Fruit fly (Drosophila melanogaster) whole organism, embryonic: ENCODE measurements around the gene CG12680.
A peak's percentile ranks its signal among the peaks of the same experiment; 100 is the strongest.

Experiments used
- Abd-B ChIP-seq: fragments of 200-800 bp; sonication (Bioruptor generic); optimal IDR thresholded peaks from 2 replicates; lab custom pipeline; 2018; ENCODE audit warnings: missing biosample characterization, mild to moderate bottlenecking, missing genetic modification characterization, moderate library complexity
- Aef1 ChIP-seq: fragments of 200-800 bp; sonication (Bioruptor generic); IDR thresholded peaks from 3 replicates; pipeline ENCODE4 v1.3.6; 2022; ENCODE audit warnings: missing biosample characterization, missing genetic modification characterization
- Atf-2 ChIP-seq: fragments of 200-800 bp; sonication (Bioruptor generic); optimal IDR thresholded peaks from 2 replicates; lab custom pipeline; 2016; ENCODE audit warnings: missing biosample characterization, missing genetic modification characterization
- BEAF-32 ChIP-seq: fragments of 200-800 bp; sonication (Bioruptor generic); optimal IDR thresholded peaks from 3 replicates; lab custom pipeline; 2017; ENCODE audit warnings: missing biosample characterization, missing genetic modification characterization, mild to moderate bottlenecking, moderate library complexity, missing genetic modification reagents
- CG11093 ChIP-seq: fragments of 200-800 bp; sonication (Bioruptor generic); IDR thresholded peaks from 3 replicates; pipeline ENCODE4 v1.3.6; 2022; ENCODE audit warnings: missing biosample characterization, missing genetic modification characterization
- CG12104 ChIP-seq: fragments of 200-800 bp; sonication (Bioruptor generic); optimal IDR thresholded peaks from 3 replicates; lab custom pipeline; 2016; ENCODE audit warnings: missing biosample characterization, missing genetic modification characterization
- CG12219 ChIP-seq: fragments of 200-800 bp; sonication (Bioruptor generic); optimal IDR thresholded peaks from 3 replicates; lab custom pipeline; 2018; ENCODE audit warnings: missing biosample characterization, mild to moderate bottlenecking, missing genetic modification characterization
- CG12299 ChIP-seq: fragments of 200-800 bp; sonication (Bioruptor generic); optimal IDR thresholded peaks from 2 replicates; lab custom pipeline; 2018; ENCODE audit warnings: missing biosample characterization, mild to moderate bottlenecking, missing genetic modification characterization
- CG1602 ChIP-seq: fragments of 200-800 bp; sonication (Bioruptor generic); optimal IDR thresholded peaks from 3 replicates; lab custom pipeline; 2016; ENCODE audit warnings: missing biosample characterization, missing genetic modification characterization
- CG1647 ChIP-seq: fragments of 200-800 bp; sonication (Bioruptor generic); optimal IDR thresholded peaks from 3 replicates; lab custom pipeline; 2016; ENCODE audit warnings: missing biosample characterization, missing genetic modification characterization
- CG17612 ChIP-seq: fragments of 200-800 bp; sonication (Bioruptor generic); IDR thresholded peaks from 2 replicates; pipeline ENCODE4 v1.3.6; 2022; ENCODE audit warnings: missing biosample characterization, missing genetic modification characterization
- CG31365 ChIP-seq: fragments of 200-800 bp; sonication (Bioruptor generic); optimal IDR thresholded peaks from 2 replicates; lab custom pipeline; 2018; ENCODE audit warnings: missing biosample characterization, mild to moderate bottlenecking, missing genetic modification characterization
- CG4282 ChIP-seq: fragments of 200-800 bp; sonication (Bioruptor generic); optimal IDR thresholded peaks from 2 replicates; lab custom pipeline; 2016; ENCODE audit warnings: missing biosample characterization, missing genetic modification characterization
- CG4730 ChIP-seq: fragments of 200-800 bp; sonication (Bioruptor generic); IDR thresholded peaks from 2 replicates; pipeline ENCODE4 v1.3.6; 2022; ENCODE audit warnings: missing biosample characterization, missing genetic modification characterization
- CG6654 ChIP-seq: fragments of 200-800 bp; sonication (Bioruptor generic); optimal IDR thresholded peaks from 2 replicates; lab custom pipeline; 2017; ENCODE audit warnings: missing biosample characterization, mild to moderate bottlenecking, missing genetic modification characterization
- CG7357 ChIP-seq: fragments of 200-800 bp; sonication (Bioruptor generic); IDR thresholded peaks from 3 replicates; pipeline ENCODE4 v1.3.6; 2022; ENCODE audit warnings: missing biosample characterization, missing genetic modification characterization
- CG9215 ChIP-seq: fragments of 200-800 bp; sonication (Bioruptor generic); IDR thresholded peaks from 2 replicates; pipeline ENCODE4 v1.3.6; 2022; ENCODE audit warnings: missing biosample characterization, missing genetic modification characterization
- CoRest ChIP-seq: fragments of 200-800 bp; sonication (Bioruptor generic); optimal IDR thresholded peaks from 3 replicates; lab custom pipeline; 2018; ENCODE audit warnings: missing biosample characterization, mild to moderate bottlenecking, missing genetic modification characterization, moderate library complexity
- D19B ChIP-seq: fragments of 200-800 bp; sonication (Bioruptor generic); optimal IDR thresholded peaks from 2 replicates; lab custom pipeline; 2017; ENCODE audit warnings: missing biosample characterization, mild to moderate bottlenecking, missing genetic modification characterization
- Dbx ChIP-seq: fragments of 200-800 bp; sonication (Bioruptor generic); IDR thresholded peaks from 3 replicates; pipeline ENCODE4 v1.3.6; 2022; ENCODE audit warnings: missing biosample characterization, missing genetic modification characterization
- Deaf1 ChIP-seq: fragments of 200-800 bp; optimal IDR thresholded peaks from 3 replicates; lab custom pipeline; 2019; ENCODE audit warnings: missing biosample characterization, mild to moderate bottlenecking, missing genetic modification characterization, moderate library complexity
- Ets65A ChIP-seq: fragments of 200-800 bp; sonication (Bioruptor generic); peaks from one replicate; lab custom pipeline; 2016; ENCODE audit warnings: missing biosample characterization, missing genetic modification characterization
- HHEX ChIP-seq: fragments of 200-800 bp; sonication (Bioruptor generic); optimal IDR thresholded peaks from 3 replicates; lab custom pipeline; 2017; ENCODE audit warnings: missing biosample characterization, mild to moderate bottlenecking, missing genetic modification characterization, missing genetic modification reagents
- Myb ChIP-seq: fragments of 200-800 bp; sonication (Bioruptor generic); optimal IDR thresholded peaks from 2 replicates; lab custom pipeline; 2016; ENCODE audit warnings: missing biosample characterization, missing genetic modification characterization
- Nf-YC ChIP-seq: fragments of 200-800 bp; optimal IDR thresholded peaks from 3 replicates; lab custom pipeline; 2019; ENCODE audit warnings: missing biosample characterization, mild to moderate bottlenecking, missing genetic modification characterization, moderate library complexity
- Xrp1 ChIP-seq: fragments of 200-800 bp; sonication (Bioruptor generic); IDR thresholded peaks from 2 replicates; pipeline ENCODE4 v1.3.6; 2022; ENCODE audit warnings: missing biosample characterization, missing genetic modification characterization
- ash1 ChIP-seq: fragments of 200-800 bp; sonication (Bioruptor generic); optimal IDR thresholded peaks from 2 replicates; lab custom pipeline; 2018; ENCODE audit warnings: missing biosample characterization, mild to moderate bottlenecking, missing genetic modification characterization
- az2 ChIP-seq: fragments of 200-800 bp; sonication (Bioruptor generic); optimal IDR thresholded peaks from 3 replicates; lab custom pipeline; 2016; ENCODE audit warnings: missing biosample characterization, missing genetic modification characterization
- bbx ChIP-seq: fragments of 200-800 bp; sonication (Bioruptor generic); IDR thresholded peaks from 2 replicates; pipeline ENCODE4 v1.3.6; 2022; ENCODE audit warnings: missing biosample characterization, missing genetic modification characterization; ENCODE audit not compliant: partially characterized antibody
- chinmo ChIP-seq: fragments of 200-800 bp; sonication (Bioruptor generic); IDR thresholded peaks from 4 replicates; pipeline ENCODE4 v1.3.6; 2022; ENCODE audit warnings: missing biosample characterization, missing genetic modification characterization; ENCODE audit not compliant: partially characterized antibody
- dm ChIP-seq: fragments of 200-800 bp; sonication (Bioruptor generic); optimal IDR thresholded peaks from 3 replicates; lab custom pipeline; 2016; ENCODE audit warnings: missing biosample characterization, missing genetic modification characterization
- exex ChIP-seq: fragments of 200-800 bp; sonication (Bioruptor generic); optimal IDR thresholded peaks from 4 replicates; lab custom pipeline; 2018; ENCODE audit warnings: missing biosample characterization, mild to moderate bottlenecking, missing genetic modification characterization, moderate library complexity
- fd3F ChIP-seq: fragments of 200-800 bp; sonication (Bioruptor generic); optimal IDR thresholded peaks from 2 replicates; lab custom pipeline; 2018; ENCODE audit warnings: missing biosample characterization, mild to moderate bottlenecking, missing genetic modification characterization, moderate library complexity
- h ChIP-seq: fragments of >200 bp; optimal IDR thresholded peaks from 2 replicates; lab custom pipeline; 2017
- ham ChIP-seq: fragments of 200-800 bp; sonication (Bioruptor generic); IDR thresholded peaks from 2 replicates; pipeline ENCODE4 v1.3.6; 2022; ENCODE audit warnings: missing biosample characterization, missing genetic modification characterization
- insv ChIP-seq, 2 experiments: fragments of 200-800 bp; sonication (Bioruptor generic); optimal IDR thresholded peaks; 3 replicates each; lab custom pipeline; 2016 to 2018; ENCODE audit warnings: missing biosample characterization in 2 of 2, missing genetic modification characterization in 2 of 2
- ken ChIP-seq: fragments of 200-800 bp; sonication (Bioruptor generic); IDR thresholded peaks from 3 replicates; pipeline ENCODE4 v1.3.6; 2022; ENCODE audit warnings: missing biosample characterization, missing genetic modification characterization
- lov ChIP-seq, 2 experiments: fragments of 200-800 bp in 1 of 2; fragments of >200 bp in 1 of 2; sonication (Bioruptor generic) in 1 of 2; IDR thresholded peaks in 1 of 2; optimal IDR thresholded peaks in 1 of 2; 2 replicates in 1 of 2; 3 replicates in 1 of 2; pipeline versions ENCODE4 v1.3.6 to Lab custom; 2017 to 2022; ENCODE audit warnings: missing biosample characterization in 1 of 2, missing genetic modification characterization in 1 of 2
- mirr ChIP-seq: fragments of 200-800 bp; sonication (Bioruptor generic); optimal IDR thresholded peaks from 3 replicates; lab custom pipeline; 2018; ENCODE audit warnings: missing biosample characterization, mild to moderate bottlenecking, missing genetic modification characterization
- nau ChIP-seq: fragments of 200-800 bp; sonication (Bioruptor generic); optimal IDR thresholded peaks from 3 replicates; lab custom pipeline; 2017; ENCODE audit warnings: missing biosample characterization, mild to moderate bottlenecking, missing genetic modification characterization, missing genetic modification reagents
- otp ChIP-seq: fragments of 200-800 bp; sonication (Bioruptor generic); IDR thresholded peaks from 3 replicates; pipeline ENCODE4, ENCODE4 v1.3.6; 2022; ENCODE audit warnings: missing biosample characterization, missing genetic modification characterization
- pb ChIP-seq: fragments of 200-800 bp; sonication (Bioruptor generic); optimal IDR thresholded peaks from 3 replicates; lab custom pipeline; 2016; ENCODE audit warnings: missing biosample characterization, missing genetic modification characterization
- pzg ChIP-seq: fragments of 200-800 bp; sonication (Bioruptor generic); optimal IDR thresholded peaks from 3 replicates; lab custom pipeline; 2018; ENCODE audit warnings: missing biosample characterization, mild to moderate bottlenecking, missing genetic modification characterization, moderate library complexity
- shn ChIP-seq: fragments of 200-800 bp; sonication (Bioruptor generic); optimal IDR thresholded peaks from 3 replicates; lab custom pipeline; 2016; ENCODE audit warnings: missing biosample characterization, missing genetic modification characterization
- slbo ChIP-seq: fragments of 200-800 bp; sonication (Bioruptor generic); IDR thresholded peaks from 2 replicates; pipeline ENCODE4 v1.3.6; 2022; ENCODE audit warnings: missing biosample characterization, missing genetic modification characterization
- sob ChIP-seq: fragments of 200-800 bp; sonication (Bioruptor generic); IDR thresholded peaks from 2 replicates; pipeline ENCODE4 v1.3.6; 2022; ENCODE audit warnings: missing biosample characterization, missing genetic modification characterization
- tna ChIP-seq: fragments of 200-800 bp; sonication (Bioruptor generic); IDR thresholded peaks from 2 replicates; pipeline ENCODE4 v1.3.6; 2022; ENCODE audit warnings: missing biosample characterization, missing genetic modification characterization; ENCODE audit not compliant: partially characterized antibody
- ttk ChIP-seq: fragments of 200-800 bp; sonication (Bioruptor generic); IDR thresholded peaks from 2 replicates; pipeline ENCODE4 v2.1.2; 2022; ENCODE audit warnings: missing biosample characterization, missing genetic modification characterization
- usp ChIP-seq: fragments of >200 bp; optimal IDR thresholded peaks from 2 replicates; lab custom pipeline; 2017; ENCODE audit warnings: missing biosample characterization, missing genetic modification characterization
- vfl ChIP-seq: fragments of 200-800 bp; sonication (Bioruptor generic); optimal IDR thresholded peaks from 2 replicates; lab custom pipeline; 2016; ENCODE audit warnings: missing biosample characterization, missing genetic modification characterization

The CG12680 gene

DNA sequence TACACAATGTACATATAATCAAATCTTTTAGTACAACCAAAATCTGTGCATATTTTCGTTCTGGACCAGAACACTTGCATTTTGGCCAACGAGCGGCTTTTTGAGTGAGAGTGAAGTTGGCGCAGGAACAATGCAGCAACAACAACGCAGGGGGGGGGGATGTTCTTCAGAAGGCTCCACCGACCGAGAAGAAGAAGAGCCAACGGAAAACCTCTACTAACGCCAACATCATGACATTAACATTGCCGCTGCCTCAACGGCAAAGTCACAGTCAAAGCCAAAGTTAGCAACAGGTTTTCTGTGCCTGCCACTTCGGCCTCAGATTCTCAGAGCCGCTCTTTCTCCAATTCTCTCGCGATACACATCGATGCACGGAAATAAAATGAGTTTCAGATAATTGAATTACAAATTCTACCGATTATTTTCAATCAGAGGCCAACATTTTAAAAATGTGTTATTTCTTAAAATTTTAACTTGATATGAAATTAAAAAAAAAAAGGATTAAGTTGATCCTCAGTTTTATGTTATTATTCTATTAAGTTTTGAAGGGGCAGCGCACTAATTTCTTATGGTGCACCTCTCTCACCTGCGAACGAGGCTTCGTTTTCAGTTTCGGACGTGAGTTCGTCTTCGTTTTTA, 49.1 kb downstream of the CG12680 start (continued):
- TF ChIP-seq ttk (GFP tag; lab: Robert Waterston, UW) (peak; percentile 64), h (lab: Kevin White, UChicago) (no peak), dm (GFP tag; lab: Kevin White, UChicago) (peak; percentile 18), ken (GFP tag; lab: Robert Waterston, UW) (peak; percentile 53; the same call in 1 of the 3 replicates), Nf-YC (tag; lab: Kevin White, UChicago) (peak; percentile 55), CG12299 (peak; percentile 62), vfl (peak; percentile 52), insv (GFP tag; optimal IDR thresholded peaks at IDR 0.05; lab: Kevin White, UChicago) (no peak), ham (GFP tag; lab: Robert Waterston, UW) (no peak), CG12104 (GFP tag; lab: Kevin White, UChicago) (peak; percentile 58), CG31365 (tag; lab: Kevin White, UChicago) (no peak), usp (GFP tag; lab: Kevin White, UChicago) (no peak), D19B (GFP tag; lab: Kevin White, UChicago) (peak; percentile 26), chinmo (GFP tag; lab: Robert Waterston, UW) (no peak), nau (peak; percentile 58), CG4730 (GFP tag; lab: Robert Waterston, UW) (peak; percentile 62), slbo (GFP tag; lab: Robert Waterston, UW) (peak; percentile 75), CG1602 (GFP tag; lab: Kevin White, UChicago) (peak; percentile 72), Deaf1 (tag; lab: Kevin White, UChicago) (peak; percentile 94), HHEX (GFP tag; lab: Kevin White, UChicago) (peak; percentile 60), CG11093 (GFP tag; lab: Robert Waterston, UW) (no peak), bbx (GFP tag; lab: Robert Waterston, UW) (no peak), az2 (peak; percentile 76), CG6654 (GFP tag; lab: Kevin White, UChicago) (peak; percentile 9), Atf-2 (GFP tag; lab: Kevin White, UChicago) (peak; percentile 57), CG9215 (GFP tag; lab: Robert Waterston, UW) (peak; percentile 55), Xrp1 (GFP tag; lab: Robert Waterston, UW) (peak; percentile 90), ash1 (no peak), lov (optimal IDR thresholded peaks at IDR 0.05; lab: Kevin White, UChicago) (no peak), lov (GFP tag; IDR thresholded peaks at IDR 0.05; lab: Robert Waterston, UW) (0 out of 3 replicates have a peak, but pooled peaks have one; percentile 25), CoRest (tag; lab: Kevin White, UChicago) (peak; percentile 85), CG4282 (GFP tag; lab: Kevin White, UChicago) (no peak), exex (tag; lab: Kevin White, UChicago) (no peak), Ets65A (GFP tag; lab: Kevin White, UChicago) (peak; percentile 88), CG1647 (GFP tag; lab: Kevin White, UChicago) (peak; percentile 11), pb (GFP tag; lab: Kevin White, UChicago) (no peak), Abd-B (peak; percentile 60), pzg (no peak), mirr (GFP tag; lab: Kevin White, UChicago) (no peak), shn (GFP tag; lab: Kevin White, UChicago) (peak; percentile 35), Aef1 (peak; percentile 49; the same call in 2 of the 3 replicates), CG17612 (GFP tag; lab: Robert Waterston, UW) (no peak), tna (GFP tag; lab: Robert Waterston, UW) (no peak), Dbx (GFP tag; lab: Robert Waterston, UW) (peak; percentile 73; the same call in 2 of the 3 replicates), CG12219 (GFP tag; lab: Kevin White, UChicago) (peak; percentile 60), Myb (GFP tag; lab: Kevin White, UChicago) (peak; percentile 30), BEAF-32 (GFP tag; lab: Kevin White, UChicago) (no peak), otp (GFP tag; lab: Robert Waterston, UW) (peak; percentile 36; the same call in 1 of the 3 replicates), fd3F (GFP tag; lab: Kevin White, UChicago) (peak; percentile 61), CG7357 (GFP tag; lab: Robert Waterston, UW) (no peak), sob (GFP tag; lab: Robert Waterston, UW) (peak; percentile 64; the same call in 1 of the 2 replicates)
